Worm (Caenorhabditis elegans) whole organism, young adult: ENCODE results near the gene Y37D8A.4.

ENCODE experiments used
- F10E7.11 ChIP-seq: sonication (generic microtip); optimal IDR thresholded peaks from 2 replicates; lab custom pipeline; 2017; ENCODE audit warnings: mild to moderate bottlenecking, missing genetic modification characterization, moderate library complexity, missing compliant biosample characterization
- F37B4.10 ChIP-seq: fragments of 200-800 bp; sonication (Bioruptor generic); IDR thresholded peaks from 2 replicates; pipeline ENCODE4 v1.3.6; 2022; ENCODE audit warnings: missing genetic modification characterization, missing compliant biosample characterization
- F49E8.2 ChIP-seq: sonication (generic microtip); optimal IDR thresholded peaks from 3 replicates; lab custom pipeline; 2017; ENCODE audit warnings: missing genetic modification characterization, mild to moderate bottlenecking, missing compliant biosample characterization, antibody characterized with exemption, moderate library complexity; ENCODE audit not compliant: insufficient read depth
- T26A5.8 ChIP-seq: sonication (generic microtip); optimal IDR thresholded peaks from 2 replicates; lab custom pipeline; 2016; ENCODE audit warnings: missing genetic modification characterization, missing compliant biosample characterization
- Y53F4B.3 ChIP-seq: fragments of 200-800 bp; sonication (Bioruptor generic); IDR thresholded peaks from 2 replicates; pipeline ENCODE4 v1.3.6; 2022; ENCODE audit warnings: missing genetic modification reagents, missing genetic modification characterization, missing compliant biosample characterization
- Y53G8AR.9 ChIP-seq: fragments of 200-800 bp; sonication (Bioruptor generic); conservative IDR thresholded peaks from 2 replicates; pipeline ENCODE4 v1.3.6; 2022; ENCODE audit warnings: missing genetic modification reagents, missing genetic modification characterization, missing compliant biosample characterization
- Y79H2A.3 ChIP-seq: fragments of 200-800 bp; sonication (Bioruptor generic); conservative IDR thresholded peaks from 2 replicates; pipeline ENCODE4 v1.3.6; 2022; ENCODE audit warnings: missing genetic modification reagents, missing genetic modification characterization, missing compliant biosample characterization
- akir-1 ChIP-seq: fragments of 200-800 bp; sonication (Bioruptor generic); optimal IDR thresholded peaks from 2 replicates; lab custom pipeline; 2018; ENCODE audit warnings: mild to moderate bottlenecking, missing genetic modification characterization, moderate library complexity, missing compliant biosample characterization
- aptf-2 ChIP-seq: fragments of 200-800 bp; sonication (Bioruptor generic); conservative IDR thresholded peaks from 2 replicates; pipeline ENCODE4 v1.3.6; 2022; ENCODE audit warnings: missing genetic modification reagents, missing genetic modification characterization, missing compliant biosample characterization
- aptf-3 ChIP-seq: fragments of 200-800 bp; sonication (Bioruptor generic); IDR thresholded peaks from 2 replicates; pipeline ENCODE4 v1.3.6; 2022; ENCODE audit warnings: missing genetic modification characterization, missing compliant biosample characterization
- athp-1 ChIP-seq: sonication (generic microtip); optimal IDR thresholded peaks from 2 replicates; lab custom pipeline; 2017; ENCODE audit warnings: mild to moderate bottlenecking, missing genetic modification characterization, missing compliant biosample characterization
- attf-5 ChIP-seq: fragments of 200-800 bp; sonication (Bioruptor generic); optimal IDR thresholded peaks from 2 replicates; lab custom pipeline; 2018; ENCODE audit warnings: mild to moderate bottlenecking, missing genetic modification characterization, missing compliant biosample characterization
- cebp-1 ChIP-seq, 2 experiments: fragments of 200-800 bp in 1 of 2; sonication (Bioruptor generic) in 1 of 2; sonication (generic microtip) in 1 of 2; IDR thresholded peaks in 1 of 2; optimal IDR thresholded peaks in 1 of 2; 2 replicates each; pipeline versions ENCODE4 v1.3.6 to Lab custom; 2017 to 2022; ENCODE audit warnings: missing compliant biosample characterization in 2 of 2, missing genetic modification characterization in 2 of 2, mild to moderate bottlenecking in 1 of 2, missing genetic modification reagents in 1 of 2, moderate library complexity in 1 of 2
- ceh-100 ChIP-seq: fragments of 200-800 bp; sonication (Bioruptor generic); IDR thresholded peaks from 2 replicates; pipeline ENCODE4 v1.3.6; 2022; ENCODE audit warnings: missing genetic modification reagents, missing genetic modification characterization, missing compliant biosample characterization
- ceh-27 ChIP-seq: fragments of 200-800 bp; sonication (Bioruptor generic); optimal IDR thresholded peaks from 2 replicates; lab custom pipeline; 2018; ENCODE audit warnings: mild to moderate bottlenecking, missing genetic modification characterization, moderate library complexity, missing compliant biosample characterization
- ceh-58 ChIP-seq: fragments of 200-800 bp; sonication (Bioruptor generic); IDR thresholded peaks from 2 replicates; pipeline ENCODE4 v1.3.6; 2022; ENCODE audit warnings: missing genetic modification characterization, missing compliant biosample characterization
- ceh-79 ChIP-seq: sonication (generic microtip); optimal IDR thresholded peaks from 2 replicates; lab custom pipeline; 2017; ENCODE audit warnings: mild to moderate bottlenecking, missing genetic modification characterization, missing compliant biosample characterization
- dox-1 ChIP-seq: fragments of 200-800 bp; sonication (Bioruptor generic); IDR thresholded peaks from 2 replicates; pipeline ENCODE4 v1.3.6; 2022; ENCODE audit warnings: missing genetic modification reagents, missing genetic modification characterization, missing compliant biosample characterization
- dpl-1 ChIP-seq: fragments of 150-350 bp; optimal IDR thresholded peaks from 2 replicates; lab custom pipeline; 2014; ENCODE audit warnings: missing biosample characterization, missing genetic modification reagents, missing genetic modification characterization
- egrh-3 ChIP-seq: fragments of 200-800 bp; sonication (Bioruptor generic); IDR thresholded peaks from 2 replicates; pipeline ENCODE4 v1.3.6; 2022; ENCODE audit warnings: missing genetic modification reagents, missing genetic modification characterization, missing compliant biosample characterization
- fkh-3 ChIP-seq: sonication (generic microtip); optimal IDR thresholded peaks from 2 replicates; lab custom pipeline; 2016; ENCODE audit warnings: mild to moderate bottlenecking, missing genetic modification characterization, missing compliant biosample characterization
- gei-17 ChIP-seq: fragments of 200-800 bp; sonication (Bioruptor generic); optimal IDR thresholded peaks from 2 replicates; lab custom pipeline; 2018; ENCODE audit warnings: mild to moderate bottlenecking, missing genetic modification characterization, missing compliant biosample characterization
- him-1 ChIP-seq: sonication (generic microtip); optimal IDR thresholded peaks from 2 replicates; lab custom pipeline; 2016; ENCODE audit warnings: missing genotype, missing genetic modification reagents, missing genetic modification characterization, missing compliant biosample characterization
- hlh-26 ChIP-seq: fragments of 200-800 bp; sonication (Bioruptor generic); conservative IDR thresholded peaks from 2 replicates; pipeline ENCODE4 v1.3.6; 2022; ENCODE audit warnings: missing genetic modification reagents, missing genetic modification characterization, missing compliant biosample characterization
- hsf-1 ChIP-seq: fragments of 200-800 bp; sonication (Bioruptor generic); IDR thresholded peaks from 2 replicates; pipeline ENCODE4 v1.3.6; 2022; ENCODE audit warnings: missing genetic modification reagents, missing genetic modification characterization, missing compliant biosample characterization
- lin-54 ChIP-seq: fragments of 200-800 bp; sonication (Bioruptor generic); optimal IDR thresholded peaks from 2 replicates; lab custom pipeline; 2018; ENCODE audit warnings: mild to moderate bottlenecking, missing genetic modification characterization, missing compliant biosample characterization
- mxl-1 ChIP-seq: sonication (generic microtip); optimal IDR thresholded peaks from 2 replicates; lab custom pipeline; 2016; ENCODE audit warnings: missing genetic modification characterization, missing compliant biosample characterization
- nfya-1 ChIP-seq: sonication (generic microtip); optimal IDR thresholded peaks from 2 replicates; lab custom pipeline; 2017; ENCODE audit warnings: antibody characterized with exemption, missing compliant biosample characterization, missing genetic modification characterization, borderline replicate concordance; ENCODE audit not compliant: insufficient read depth
- nhr-27 ChIP-seq: fragments of 200-800 bp; sonication (Bioruptor generic); optimal IDR thresholded peaks from 2 replicates; lab custom pipeline; 2018; ENCODE audit warnings: mild to moderate bottlenecking, missing genetic modification characterization, moderate library complexity, missing compliant biosample characterization
- nhr-90 ChIP-seq: sonication (generic microtip); optimal IDR thresholded peaks from 2 replicates; lab custom pipeline; 2016; ENCODE audit warnings: missing genotype, mild to moderate bottlenecking, missing genetic modification characterization, missing compliant biosample characterization
- rcor-1 ChIP-seq: fragments of 200-800 bp; sonication (Bioruptor generic); IDR thresholded peaks from 2 replicates; pipeline ENCODE4 v1.3.6; 2022; ENCODE audit warnings: missing genetic modification reagents, missing genetic modification characterization, missing compliant biosample characterization
- rec-8 ChIP-seq, 2 experiments: sonication (generic microtip); optimal IDR thresholded peaks; 2 replicates each; lab custom pipeline; 2016; ENCODE audit warnings: mild to moderate bottlenecking in 2 of 2, missing genetic modification characterization in 2 of 2, missing genetic modification reagents in 2 of 2, missing genotype in 2 of 2, missing biosample characterization in 1 of 2, missing compliant biosample characterization in 1 of 2, moderate library complexity in 1 of 2
- snpc-1.1 ChIP-seq: sonication (generic microtip); optimal IDR thresholded peaks from 2 replicates; lab custom pipeline; 2017; ENCODE audit warnings: missing genetic modification characterization, mild to moderate bottlenecking, missing compliant biosample characterization, antibody characterized with exemption, moderate library complexity, missing genotype, missing genetic modification reagents; ENCODE audit not compliant: insufficient read depth
- snpc-4 ChIP-seq, 5 experiments: fragments of 150-350 bp in 1 of 5; sonication (generic microtip) in 4 of 5; optimal IDR thresholded peaks; 2 replicates each; lab custom pipeline; 2014 to 2018; ENCODE audit warnings: missing genetic modification characterization in 5 of 5, missing biosample characterization in 3 of 5, antibody characterized with exemption in 2 of 5, mild to moderate bottlenecking in 2 of 5, missing compliant biosample characterization in 2 of 5, missing genotype in 2 of 5, moderate library complexity in 2 of 5, missing genetic modification reagents in 1 of 5
- somi-1 ChIP-seq: fragments of 200-800 bp; sonication (Bioruptor generic); optimal IDR thresholded peaks from 2 replicates; lab custom pipeline; 2018; ENCODE audit warnings: mild to moderate bottlenecking, missing genetic modification characterization, missing compliant biosample characterization
- sptf-2 ChIP-seq: fragments of 200-800 bp; sonication (Bioruptor generic); optimal IDR thresholded peaks from 2 replicates; lab custom pipeline; 2018; ENCODE audit warnings: mild to moderate bottlenecking, missing genetic modification characterization, missing compliant biosample characterization
- tbp1 ChIP-seq: fragments of 200-800 bp; sonication (Bioruptor generic); optimal IDR thresholded peaks from 2 replicates; lab custom pipeline; 2018; ENCODE audit warnings: mild to moderate bottlenecking, missing genetic modification characterization, missing compliant biosample characterization
- unc-130 ChIP-seq: sonication (generic microtip); optimal IDR thresholded peaks from 2 replicates; lab custom pipeline; 2016; ENCODE audit warnings: missing genetic modification reagents, missing genetic modification characterization, missing compliant biosample characterization
- zfh-2 ChIP-seq: fragments of 200-800 bp; sonication (Bioruptor generic); conservative IDR thresholded peaks from 2 replicates; pipeline ENCODE4 v1.3.6; 2022; ENCODE audit warnings: missing genetic modification reagents, missing genetic modification characterization, missing compliant biosample characterization
- ztf-22 ChIP-seq: fragments of 200-800 bp; sonication (Bioruptor generic); optimal IDR thresholded peaks from 2 replicates; lab custom pipeline; 2018; ENCODE audit warnings: mild to moderate bottlenecking, missing genetic modification characterization, moderate library complexity, missing compliant biosample characterization
- ztf-25 ChIP-seq: fragments of 200-800 bp; sonication (Bioruptor generic); IDR thresholded peaks from 2 replicates; pipeline ENCODE4 v1.3.6; 2022; ENCODE audit warnings: missing genetic modification reagents, missing genetic modification characterization, missing compliant biosample characterization

The Y37D8A.4 gene

DNA sequence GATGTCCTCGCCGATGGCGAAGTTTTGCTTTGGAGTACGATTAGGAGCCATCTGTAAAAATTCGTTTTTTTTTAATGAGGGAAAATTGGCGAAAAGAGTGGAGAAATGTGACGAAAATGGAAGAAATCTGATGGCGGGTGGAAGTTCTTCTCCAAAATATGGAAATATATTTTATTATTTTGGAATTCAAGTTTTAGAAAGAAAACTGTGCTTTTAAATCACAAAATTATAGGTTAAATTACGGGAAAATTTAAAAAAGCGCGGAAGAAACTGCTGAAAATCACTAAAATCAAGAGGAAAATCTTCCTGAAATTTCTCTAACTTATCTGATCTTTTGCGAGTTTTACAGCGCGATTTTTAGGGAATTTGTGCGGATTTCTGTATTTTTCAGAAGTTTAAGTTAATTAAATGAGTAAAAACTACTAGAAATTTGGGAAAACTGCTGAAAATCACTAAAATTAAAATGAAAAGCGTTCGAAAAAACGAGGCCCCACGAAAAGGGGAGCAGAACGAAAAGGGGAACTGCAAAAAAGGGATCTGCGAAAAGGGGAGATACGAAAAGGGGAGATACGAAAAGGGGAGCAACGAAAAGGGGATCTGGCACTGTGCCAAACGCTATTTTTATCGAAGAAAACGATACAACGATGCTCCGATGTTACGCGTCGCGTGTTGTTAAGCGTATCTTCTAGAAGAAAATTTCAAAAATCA, 38.9 kb upstream of the Y37D8A.4 start, which contains the start of the genes cec-7 and enu-3.5:
cec-7 (minus strand) TSS at position 51 of the 708 bp plus-strand sequence.
enu-3.5 (plus strand) TSS at position 670 of the 708 bp plus-strand sequence.
- TF ChIP-seq somi-1 (GFP tag; lab: Kevin White, UChicago) (no peak), F49E8.2 (tag; lab: Kevin White, UChicago) (no peak), snpc-1.1 (tag; lab: Kevin White, UChicago) (no peak), snpc-4 (GFP tag; optimal IDR thresholded peaks at IDR 0.05; lab: Kevin White, UChicago) (no peak), snpc-4 (tag; optimal IDR thresholded peaks at IDR 0.05; lab: Kevin White, UChicago) (no peak), gei-17 (GFP tag; lab: Kevin White, UChicago) (no peak), tbp1 (GFP tag; lab: Kevin White, UChicago) (no peak), Y53G8AR.9 (no peak), attf-5 (GFP tag; lab: Kevin White, UChicago) (no peak), dox-1 (GFP tag; lab: Robert Waterston, UW) (peak; percentile 41), hlh-26 (no peak), ceh-58 (GFP tag; lab: Robert Waterston, UW) (no peak), cebp-1 (GFP tag; IDR thresholded peaks at IDR 0.05; lab: Robert Waterston, UW) (no peak), cebp-1 (tag; optimal IDR thresholded peaks at IDR 0.05; lab: Kevin White, UChicago) (no peak), ceh-100 (GFP tag; lab: Robert Waterston, UW) (peak; percentile 81), mxl-1 (tag; lab: Kevin White, UChicago) (no peak), nhr-90 (tag; lab: Kevin White, UChicago) (no peak), hsf-1 (GFP tag; lab: Robert Waterston, UW) (0 out of 2 replicates have a peak, but pooled peaks have one; percentile 23), zfh-2 (no peak), Y53F4B.3 (GFP tag; lab: Robert Waterston, UW) (no peak), T26A5.8 (tag; lab: Kevin White, UChicago) (no peak), egrh-3 (GFP tag; lab: Robert Waterston, UW) (peak; percentile 63; the same call in 1 of the 2 replicates), Y79H2A.3 (GFP tag; lab: Robert Waterston, UW) (no peak), him-1 (tag; lab: Kevin White, UChicago) (no peak), ztf-22 (GFP tag; lab: Kevin White, UChicago) (no peak), nfya-1 (tag; lab: Kevin White, UChicago) (no peak), ceh-79 (no peak), unc-130 (GFP tag; lab: Kevin White, UChicago) (no peak), ztf-25 (GFP tag; lab: Robert Waterston, UW) (0 out of 2 replicates have a peak, but pooled peaks have one; percentile 15), athp-1 (tag; lab: Kevin White, UChicago) (no peak), sptf-2 (GFP tag; lab: Kevin White, UChicago) (no peak), dpl-1 (GFP tag; lab: Kevin White, UChicago) (no peak), ceh-27 (GFP tag; lab: Kevin White, UChicago) (no peak), aptf-3 (GFP tag; lab: Robert Waterston, UW) (no peak), akir-1 (no peak), rcor-1 (no peak), lin-54 (GFP tag; lab: Kevin White, UChicago) (no peak), F37B4.10 (GFP tag; lab: Robert Waterston, UW) (no peak), fkh-3 (no peak), aptf-2 (GFP tag; lab: Robert Waterston, UW) (0 out of 2 replicates have a peak, but pooled peaks have one; percentile 6), F10E7.11 (tag; lab: Kevin White, UChicago) (no peak), rec-8 (tag; optimal IDR thresholded peaks at IDR 0.05; lab: Kevin White, UChicago) (no peak), nhr-27 (no peak)
